Fruit fly (Drosophila melanogaster) whole organism, wandering third instar larva: ENCODE results near the gene Kyat.

Experiments used
- Abd-B ChIP-seq: fragments of >200 bp; optimal IDR thresholded peaks from 2 replicates; lab custom pipeline; 2017; ENCODE audit warnings: missing biosample characterization, missing genetic modification characterization
- CG32264 ChIP-seq: fragments of 200-800 bp; sonication (Bioruptor generic); optimal IDR thresholded peaks from 2 replicates; lab custom pipeline; 2016; ENCODE audit warnings: missing biosample characterization, missing genetic modification characterization
- CG9705 ChIP-seq: fragments of 200-800 bp; sonication (Bioruptor generic); optimal IDR thresholded peaks from 2 replicates; lab custom pipeline; 2018; ENCODE audit warnings: missing biosample characterization, mild to moderate bottlenecking, missing genetic modification characterization
- CrebA ChIP-seq: fragments of 200-800 bp; sonication (Bioruptor generic); optimal IDR thresholded peaks from 2 replicates; lab custom pipeline; 2016; ENCODE audit warnings: missing biosample characterization, mild to moderate bottlenecking, missing genetic modification characterization, borderline replicate concordance
- Dfd ChIP-seq: fragments of >200 bp; optimal IDR thresholded peaks from 2 replicates; lab custom pipeline; 2017; ENCODE audit warnings: missing biosample characterization, missing genetic modification characterization
- Dif ChIP-seq: fragments of 200-275, 200-300 bp; sonication (Bioruptor generic); optimal IDR thresholded peaks from 2 replicates; lab custom pipeline; 2018; ENCODE audit warnings: missing biosample characterization, missing genetic modification characterization; ENCODE audit not compliant: partially characterized antibody
- GATAd ChIP-seq: sonication (Bioruptor generic); optimal IDR thresholded peaks from 2 replicates; lab custom pipeline; 2016; ENCODE audit warnings: missing biosample characterization, missing genetic modification characterization
- HLH106 ChIP-seq: fragments of 200-800 bp; optimal IDR thresholded peaks from 3 replicates; lab custom pipeline; 2019; ENCODE audit warnings: missing biosample characterization, mild to moderate bottlenecking, missing genetic modification characterization, moderate library complexity
- Hr83 ChIP-seq: fragments of 200-300 bp; sonication (Bioruptor generic); optimal IDR thresholded peaks from 2 replicates; lab custom pipeline; 2016; ENCODE audit warnings: missing biosample characterization, mild to moderate bottlenecking, missing genetic modification characterization, moderate library complexity; ENCODE audit not compliant: poor library complexity, severe bottlenecking
- Mio ChIP-seq: sonication (Bioruptor generic); optimal IDR thresholded peaks from 2 replicates; lab custom pipeline; 2016; ENCODE audit warnings: missing biosample characterization, missing genetic modification characterization
- Myc ChIP-seq: fragments of >200 bp; optimal IDR thresholded peaks from 2 replicates; lab custom pipeline; 2017
- N ChIP-seq: fragments of >200 bp; optimal IDR thresholded peaks from 2 replicates; lab custom pipeline; 2018; ENCODE audit warnings: missing biosample characterization, missing external identifiers, missing genetic modification characterization
- OdsH ChIP-seq: fragments of 200-800 bp; sonication (Bioruptor generic); optimal IDR thresholded peaks from 2 replicates; lab custom pipeline; 2016; ENCODE audit warnings: missing biosample characterization, mild to moderate bottlenecking, missing genetic modification characterization
- Rel ChIP-seq, 2 experiments: fragments of 200-800 bp; sonication (Bioruptor generic) in 1 of 2; optimal IDR thresholded peaks; 2 replicates in 1 of 2; 3 replicates in 1 of 2; lab custom pipeline; 2016 to 2019; ENCODE audit warnings: mild to moderate bottlenecking in 2 of 2, missing biosample characterization in 2 of 2, missing genetic modification characterization in 2 of 2, moderate library complexity in 1 of 2
- Sp1 ChIP-seq: fragments of 200-800 bp; sonication (Bioruptor generic); optimal IDR thresholded peaks from 3 replicates; lab custom pipeline; 2019; ENCODE audit warnings: missing biosample characterization, mild to moderate bottlenecking, missing genetic modification characterization, moderate library complexity
- Vsx2 ChIP-seq: fragments of 200-300, 225-300 bp; sonication (Bioruptor generic); optimal IDR thresholded peaks from 2 replicates; lab custom pipeline; 2018; ENCODE audit warnings: missing biosample characterization, missing genetic modification characterization; ENCODE audit not compliant: partially characterized antibody
- br ChIP-seq: fragments of 200-800 bp; sonication (Bioruptor generic); optimal IDR thresholded peaks from 2 replicates; lab custom pipeline; 2016; ENCODE audit warnings: missing biosample characterization, missing genetic modification characterization
- dl ChIP-seq, 2 experiments: fragments of 175-275, 200-275 bp in 1 of 2; fragments of 200-275 bp in 1 of 2; sonication (Bioruptor generic); optimal IDR thresholded peaks; lab custom pipeline; 2018; ENCODE audit warnings: mild to moderate bottlenecking in 2 of 2, missing biosample characterization in 2 of 2, missing genetic modification characterization in 2 of 2, moderate library complexity in 2 of 2; ENCODE audit not compliant: partially characterized antibody in 2 of 2, insufficient read depth in 1 of 2
- dmrt93B ChIP-seq: fragments of 200-800 bp; sonication (Bioruptor generic); optimal IDR thresholded peaks from 2 replicates; lab custom pipeline; 2018; ENCODE audit warnings: missing biosample characterization, mild to moderate bottlenecking, missing genetic modification characterization
- ey ChIP-seq: fragments of 200-800 bp; sonication (Bioruptor generic); optimal IDR thresholded peaks from 2 replicates; lab custom pipeline; 2016; ENCODE audit warnings: missing biosample characterization, missing genetic modification characterization
- foxo ChIP-seq, 2 experiments: fragments of 200-800 bp; sonication (Bioruptor generic); optimal IDR thresholded peaks; 2 replicates in 1 of 2; 3 replicates in 1 of 2; lab custom pipeline; 2016 to 2017; ENCODE audit warnings: missing biosample characterization in 2 of 2, missing genetic modification characterization in 2 of 2
- fru ChIP-seq: fragments of 200-800 bp; sonication (Bioruptor generic); optimal IDR thresholded peaks from 3 replicates; lab custom pipeline; 2016; ENCODE audit warnings: missing biosample characterization, mild to moderate bottlenecking, missing genetic modification characterization
- jim ChIP-seq: fragments of 175-275, 200-325 bp; sonication (Bioruptor generic); optimal IDR thresholded peaks from 2 replicates; lab custom pipeline; 2016; ENCODE audit warnings: missing biosample characterization, mild to moderate bottlenecking, missing genetic modification characterization
- lola ChIP-seq: fragments of >200 bp; optimal IDR thresholded peaks from 2 replicates; lab custom pipeline; 2017; ENCODE audit warnings: missing biosample characterization, missing genetic modification characterization
- pan ChIP-seq: fragments of >200 bp; optimal IDR thresholded peaks from 2 replicates; lab custom pipeline; 2017
- psq ChIP-seq: fragments of 200-800 bp; sonication (Bioruptor generic); optimal IDR thresholded peaks from 3 replicates; lab custom pipeline; 2017; ENCODE audit warnings: missing biosample characterization, mild to moderate bottlenecking, missing genetic modification characterization, moderate library complexity
- rgr ChIP-seq: fragments of 200-800 bp; sonication (Bioruptor generic); optimal IDR thresholded peaks from 3 replicates; lab custom pipeline; 2016; ENCODE audit warnings: missing biosample characterization, mild to moderate bottlenecking, missing genetic modification characterization
- sage ChIP-seq: fragments of 200-800 bp; sonication (Bioruptor generic); optimal IDR thresholded peaks from 2 replicates; lab custom pipeline; 2016; ENCODE audit warnings: missing biosample characterization, mild to moderate bottlenecking, missing genetic modification characterization
- sv ChIP-seq: fragments of 200-800 bp; sonication (Bioruptor generic); optimal IDR thresholded peaks from 3 replicates; lab custom pipeline; 2016; ENCODE audit warnings: missing biosample characterization, missing genetic modification characterization
- tai ChIP-seq: sonication (Bioruptor generic); optimal IDR thresholded peaks from 2 replicates; lab custom pipeline; 2016; ENCODE audit warnings: missing biosample characterization, missing genetic modification characterization
- usp ChIP-seq: fragments of >200 bp; optimal IDR thresholded peaks from 2 replicates; lab custom pipeline; 2017; ENCODE audit warnings: missing biosample characterization, missing genetic modification characterization
- woc ChIP-seq: sonication (Bioruptor generic); optimal IDR thresholded peaks from 2 replicates; lab custom pipeline; 2016; ENCODE audit warnings: missing biosample characterization, mild to moderate bottlenecking, missing genetic modification characterization

Kyat gene

dm6 chr3R:11822266-11822665 is at the start of gene Kyat:
Gene Kyat, minus strand, starts transcription at chr3R:11822493.
- no peak for TF ChIP-seq usp
- TF ChIP-seq sage = no peak
- TF ChIP-seq woc (GFP tag; lab: Kevin White, UChicago) = no peak
- TF ChIP-seq CrebA (GFP tag; lab: Kevin White, UChicago) = no peak
- no peak for TF ChIP-seq br (GFP tag; lab: Kevin White, UChicago)
- TF ChIP-seq ey = no peak
- TF ChIP-seq pan (lab: Kevin White, UChicago) = no peak
- TF ChIP-seq HLH106 (tag; lab: Kevin White, UChicago) = no peak
- TF ChIP-seq fru (GFP tag; lab: Kevin White, UChicago) = no peak
- TF ChIP-seq OdsH (GFP tag; lab: Kevin White, UChicago) = no peak
- no peak for TF ChIP-seq GATAd (GFP tag; lab: Kevin White, UChicago)
- no peak for TF ChIP-seq Dif (GFP tag; lab: Kevin White, UChicago)
- TF ChIP-seq N (GFP tag; lab: Kevin White, UChicago) = no peak
- no peak for TF ChIP-seq Abd-B (GFP tag; lab: Kevin White, UChicago)
- TF ChIP-seq psq = no peak
- TF ChIP-seq Hr83 = no peak
- no peak for TF ChIP-seq CG9705 (GFP tag; lab: Kevin White, UChicago)
- no peak for TF ChIP-seq Mio
- TF ChIP-seq dl (GFP tag; optimal IDR thresholded peaks at IDR 0.05; lab: Kevin White, UChicago; ENCODE audit: insufficient read depth in 1 of 2, partially characterized antibody in 2 of 2) = no peak

DNA sequence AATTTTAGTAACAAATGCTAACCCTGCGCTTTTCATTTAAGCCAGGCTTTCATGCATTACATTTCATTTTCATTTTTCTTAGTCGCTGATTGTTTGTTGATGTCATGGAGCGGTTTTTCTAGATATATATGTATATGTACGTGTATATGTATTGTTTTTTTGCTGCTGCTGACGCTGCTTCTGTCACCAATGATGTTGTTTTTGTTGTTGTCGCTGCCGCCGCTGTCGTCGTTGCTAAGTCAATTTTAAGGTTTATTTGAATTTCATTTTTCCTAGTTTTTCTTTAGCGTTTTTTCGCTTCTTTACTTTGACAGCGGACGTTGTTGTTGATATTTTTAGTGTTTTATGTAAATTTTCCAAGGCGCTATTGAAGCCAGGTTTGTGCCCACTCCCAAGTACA is 47.8 kb upstream of the Kyat start:
- TF ChIP-seq Vsx2 (GFP tag; lab: Kevin White, UChicago) (no peak), Dif (GFP tag; lab: Kevin White, UChicago) (no peak), fru (GFP tag; lab: Kevin White, UChicago) (no peak), dmrt93B (GFP tag; lab: Kevin White, UChicago) (no peak), jim (no peak), Myc (lab: Kevin White, UChicago) (no peak), Mio (no peak), CrebA (GFP tag; lab: Kevin White, UChicago) (no peak), N (GFP tag; lab: Kevin White, UChicago) (no peak), Hr83 (no peak), lola (no peak), CG32264 (GFP tag; lab: Kevin White, UChicago) (no peak), rgr (no peak), GATAd (GFP tag; lab: Kevin White, UChicago) (no peak), Abd-B (GFP tag; lab: Kevin White, UChicago) (no peak), HLH106 (tag; lab: Kevin White, UChicago) (no peak), dl (GFP tag; optimal IDR thresholded peaks at IDR 0.05; lab: Kevin White, UChicago; ENCODE audit: insufficient read depth in 1 of 2, partially characterized antibody in 2 of 2) (no peak)
- TF ChIP-seq, all 38 proteins: peak for 0

dm6 chr3R:11869675-11870074 is 47.4 kb upstream of the Kyat start:
- TF ChIP-seq dl (GFP tag; optimal IDR thresholded peaks at IDR 0.05; lab: Kevin White, UChicago; ENCODE audit: insufficient read depth in 1 of 2, partially characterized antibody in 2 of 2) (no peak), Sp1 (GFP tag; lab: Kevin White, UChicago) (no peak), HLH106 (tag; lab: Kevin White, UChicago) (peak; percentile 37), foxo (GFP tag; optimal IDR thresholded peaks at IDR 0.05; lab: Kevin White, UChicago) (peak in 1 of 2 experiments; percentile 50), Dfd (no peak), pan (lab: Kevin White, UChicago) (no peak), Vsx2 (GFP tag; lab: Kevin White, UChicago) (no peak)

- peak; percentile 28 for TF ChIP-seq Hr83
- peak; percentile 9 for TF ChIP-seq rgr
- TF ChIP-seq ey = no peak
- TF ChIP-seq, all 38 proteins: peak for 2
Measured at dm6 chr3R:11869169-11869568, 46.9 kb upstream of the Kyat start, which contains the start of gene CG6959. Gene CG6959, minus strand, starts transcription at chr3R:11869460.

DNA sequence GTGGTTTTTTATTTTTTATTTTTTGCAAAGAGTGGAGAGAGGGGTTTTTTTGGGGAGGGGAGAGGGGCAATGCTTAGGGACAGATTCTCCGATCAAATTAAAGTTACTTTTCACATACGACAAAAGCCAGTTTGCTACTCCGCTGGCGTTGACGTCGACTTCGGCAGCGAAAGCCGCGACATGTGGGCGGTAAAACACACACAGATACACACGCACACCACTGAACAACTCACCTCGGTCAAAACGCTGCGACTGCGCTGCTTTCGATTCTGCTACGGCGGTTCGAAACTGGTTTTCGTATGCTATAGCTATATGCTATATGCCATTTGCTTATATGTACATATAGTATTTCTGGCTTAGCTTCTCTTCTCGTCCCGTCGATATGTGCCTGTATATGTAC is 46.3 kb upstream of the Kyat start:
- TF ChIP-seq dl (GFP tag; optimal IDR thresholded peaks at IDR 0.05; lab: Kevin White, UChicago; ENCODE audit: insufficient read depth in 1 of 2, partially characterized antibody in 2 of 2) (peak in 1 of 2 experiments; percentile 22), Rel (GFP tag; optimal IDR thresholded peaks at IDR 0.05; lab: Kevin White, UChicago) (peak; percentile 32), Rel (tag; optimal IDR thresholded peaks at IDR 0.05; lab: Kevin White, UChicago) (no peak), HLH106 (tag; lab: Kevin White, UChicago) (no peak), Sp1 (GFP tag; lab: Kevin White, UChicago) (no peak), sv (GFP tag; lab: Kevin White, UChicago) (no peak), CG32264 (GFP tag; lab: Kevin White, UChicago) (no peak), Dif (GFP tag; lab: Kevin White, UChicago) (peak; percentile 61), tai (GFP tag; lab: Kevin White, UChicago) (no peak), ey (no peak), lola (no peak), Myc (lab: Kevin White, UChicago) (no peak), N (GFP tag; lab: Kevin White, UChicago) (peak; percentile 9), pan (lab: Kevin White, UChicago) (no peak), Vsx2 (GFP tag; lab: Kevin White, UChicago) (peak; percentile 14), Hr83 (no peak), fru (GFP tag; lab: Kevin White, UChicago) (peak; percentile 50)
